Fruit fly (Drosophila melanogaster) whole organism, embryonic: ENCODE measurements around the gene CG13829.

Source experiments
- CG10366 ChIP-seq: fragments of 200-800 bp; sonication (Bioruptor generic); IDR thresholded peaks from 2 replicates; pipeline ENCODE4 v1.3.6; 2022; ENCODE audit warnings: missing biosample characterization, missing genetic modification characterization
- CG10543 ChIP-seq: fragments of 200-800 bp; sonication (Bioruptor generic); optimal IDR thresholded peaks from 3 replicates; lab custom pipeline; 2017; ENCODE audit warnings: missing biosample characterization, mild to moderate bottlenecking, missing genetic modification characterization, moderate library complexity
- CG10959 ChIP-seq: fragments of 200-800 bp; sonication (Bioruptor generic); IDR thresholded peaks from 2 replicates; pipeline ENCODE4 v1.3.6; 2022; ENCODE audit warnings: missing biosample characterization, missing genetic modification characterization
- CG12071 ChIP-seq: fragments of 200-800 bp; sonication (Bioruptor generic); optimal IDR thresholded peaks from 3 replicates; lab custom pipeline; 2018; ENCODE audit warnings: missing biosample characterization, mild to moderate bottlenecking, missing genetic modification characterization
- CG12219 ChIP-seq: fragments of 200-800 bp; sonication (Bioruptor generic); optimal IDR thresholded peaks from 3 replicates; lab custom pipeline; 2018; ENCODE audit warnings: missing biosample characterization, mild to moderate bottlenecking, missing genetic modification characterization
- CG13296 ChIP-seq: fragments of 200-800 bp; sonication (Bioruptor generic); optimal IDR thresholded peaks from 3 replicates; lab custom pipeline; 2018; ENCODE audit warnings: missing biosample characterization, mild to moderate bottlenecking, missing genetic modification characterization
- CG13624 ChIP-seq: fragments of 200-800 bp; sonication (Bioruptor generic); optimal IDR thresholded peaks from 2 replicates; lab custom pipeline; 2016; ENCODE audit warnings: missing biosample characterization, missing genetic modification characterization
- CG13894 ChIP-seq: fragments of 200-800 bp; sonication (Bioruptor generic); optimal IDR thresholded peaks from 3 replicates; lab custom pipeline; 2018; ENCODE audit warnings: missing biosample characterization, mild to moderate bottlenecking, missing genetic modification characterization, moderate library complexity
- CG15269 ChIP-seq: fragments of 200-800 bp; sonication (Bioruptor generic); optimal IDR thresholded peaks from 2 replicates; lab custom pipeline; 2018; ENCODE audit warnings: missing biosample characterization, mild to moderate bottlenecking, missing genetic modification characterization, moderate library complexity
- CG17186 ChIP-seq: fragments of 200-800 bp; sonication (Bioruptor generic); optimal IDR thresholded peaks from 3 replicates; lab custom pipeline; 2017; ENCODE audit warnings: missing biosample characterization, missing genetic modification reagents, missing genetic modification characterization
- CG17385 ChIP-seq: fragments of 200-800 bp; sonication (Bioruptor generic); optimal IDR thresholded peaks from 3 replicates; lab custom pipeline; 2018; ENCODE audit warnings: missing biosample characterization, mild to moderate bottlenecking, missing genetic modification characterization
- CG18011 ChIP-seq: fragments of 200-800 bp; sonication (Bioruptor generic); optimal IDR thresholded peaks from 2 replicates; lab custom pipeline; 2017; ENCODE audit warnings: missing biosample characterization, missing genetic modification characterization, mild to moderate bottlenecking, moderate library complexity, missing genotype
- CG2678 ChIP-seq: fragments of 200-800 bp; sonication (Bioruptor generic); optimal IDR thresholded peaks from 3 replicates; lab custom pipeline; 2019; ENCODE audit warnings: missing biosample characterization, mild to moderate bottlenecking, missing genetic modification characterization, moderate library complexity
- CG31441 ChIP-seq: fragments of 200-800 bp; sonication (Bioruptor generic); IDR thresholded peaks from 2 replicates; pipeline ENCODE4 v1.3.6; 2022; ENCODE audit warnings: missing biosample characterization, missing genetic modification characterization
- CG3838 ChIP-seq: fragments of 200-800 bp; sonication (Bioruptor generic); optimal IDR thresholded peaks from 3 replicates; lab custom pipeline; 2016; ENCODE audit warnings: missing biosample characterization, missing genetic modification characterization
- CG6854 ChIP-seq: fragments of 200-800 bp; sonication (Bioruptor generic); optimal IDR thresholded peaks from 3 replicates; lab custom pipeline; 2017; ENCODE audit warnings: missing biosample characterization, mild to moderate bottlenecking, missing genetic modification characterization
- CG7839 ChIP-seq: fragments of 200-800 bp; sonication (Bioruptor generic); optimal IDR thresholded peaks from 3 replicates; lab custom pipeline; 2018; ENCODE audit warnings: missing biosample characterization, mild to moderate bottlenecking, missing genetic modification characterization, moderate library complexity
- CG8290 ChIP-seq, 3 experiments: fragments of 200-800 bp; sonication (Bioruptor generic); optimal IDR thresholded peaks; 2 replicates each; lab custom pipeline; 2016 to 2019; ENCODE audit warnings: missing biosample characterization in 3 of 3, missing genetic modification characterization in 3 of 3, mild to moderate bottlenecking in 2 of 3, moderate library complexity in 1 of 3
- CHES-1-like ChIP-seq: fragments of 200-800 bp; sonication (Bioruptor generic); optimal IDR thresholded peaks from 2 replicates; lab custom pipeline; 2016; ENCODE audit warnings: missing biosample characterization, missing genetic modification characterization
- Dip3 ChIP-seq: fragments of 200-800 bp; sonication (Bioruptor generic); optimal IDR thresholded peaks from 3 replicates; lab custom pipeline; 2016; ENCODE audit warnings: missing biosample characterization, missing genetic modification characterization
- E2f1 ChIP-seq: fragments of 200-800 bp; sonication (Bioruptor generic); IDR thresholded peaks from 2 replicates; pipeline ENCODE4 v1.3.6; 2022; ENCODE audit warnings: missing biosample characterization, missing genetic modification characterization
- Eip74EF ChIP-seq, 2 experiments: fragments of 200-800 bp in 1 of 2; fragments of >200 bp in 1 of 2; sonication (Bioruptor generic) in 1 of 2; optimal IDR thresholded peaks; 2 replicates each; lab custom pipeline; 2017 to 2019; ENCODE audit warnings: missing biosample characterization in 2 of 2, missing genetic modification characterization in 2 of 2, mild to moderate bottlenecking in 1 of 2, moderate library complexity in 1 of 2
- Fer3 ChIP-seq: fragments of 200-800 bp; sonication (Bioruptor generic); optimal IDR thresholded peaks from 2 replicates; lab custom pipeline; 2018; ENCODE audit warnings: missing biosample characterization, mild to moderate bottlenecking, missing genetic modification characterization, moderate library complexity
- GATAe ChIP-seq: fragments of 200-800 bp; sonication (Bioruptor generic); conservative IDR thresholded peaks from 2 replicates; pipeline ENCODE4 v1.3.6; 2022; ENCODE audit warnings: missing biosample characterization, missing genetic modification characterization
- HHEX ChIP-seq: fragments of 200-800 bp; sonication (Bioruptor generic); optimal IDR thresholded peaks from 3 replicates; lab custom pipeline; 2017; ENCODE audit warnings: missing biosample characterization, mild to moderate bottlenecking, missing genetic modification characterization, missing genetic modification reagents
- Hand ChIP-seq: fragments of 200-800 bp; sonication (Bioruptor generic); optimal IDR thresholded peaks from 2 replicates; lab custom pipeline; 2017; ENCODE audit warnings: mild to moderate bottlenecking, missing biosample characterization, missing genetic modification reagents, missing genetic modification characterization
- Hey ChIP-seq: fragments of 200-800 bp; sonication (Bioruptor generic); optimal IDR thresholded peaks from 3 replicates; lab custom pipeline; 2018; ENCODE audit warnings: missing biosample characterization, mild to moderate bottlenecking, missing genetic modification characterization
- Med ChIP-seq: fragments of 200-800 bp; sonication (Bioruptor generic); peaks from one replicate; lab custom pipeline; 2016; ENCODE audit warnings: missing biosample characterization, missing genetic modification characterization, mild to moderate bottlenecking, inconsistent platforms, moderate library complexity
- PHDP ChIP-seq: fragments of 200-800 bp; sonication (Bioruptor generic); optimal IDR thresholded peaks from 3 replicates; lab custom pipeline; 2018; ENCODE audit warnings: missing biosample characterization, mild to moderate bottlenecking, missing genetic modification characterization, moderate library complexity
- ato ChIP-seq: fragments of 200-800 bp; sonication (Bioruptor generic); IDR thresholded peaks from 2 replicates; pipeline ENCODE4 v1.3.6; 2022; ENCODE audit warnings: missing biosample characterization, missing genetic modification characterization; ENCODE audit not compliant: partially characterized antibody
- chinmo ChIP-seq: fragments of 200-800 bp; sonication (Bioruptor generic); IDR thresholded peaks from 4 replicates; pipeline ENCODE4 v1.3.6; 2022; ENCODE audit warnings: missing biosample characterization, missing genetic modification characterization; ENCODE audit not compliant: partially characterized antibody
- en ChIP-seq: fragments of 200-800 bp; sonication (Bioruptor generic); optimal IDR thresholded peaks from 2 replicates; lab custom pipeline; 2016; ENCODE audit warnings: missing biosample characterization, missing genetic modification characterization
- fd96Cb ChIP-seq: fragments of 200-800 bp; sonication (Bioruptor generic); optimal IDR thresholded peaks from 2 replicates; lab custom pipeline; 2018; ENCODE audit warnings: missing biosample characterization, mild to moderate bottlenecking, missing genetic modification characterization, moderate library complexity
- gcm2 ChIP-seq: fragments of 200-800 bp; sonication (Bioruptor generic); optimal IDR thresholded peaks from 2 replicates; lab custom pipeline; 2016; ENCODE audit warnings: missing biosample characterization, missing genetic modification characterization
- ham ChIP-seq: fragments of 200-800 bp; sonication (Bioruptor generic); IDR thresholded peaks from 2 replicates; pipeline ENCODE4 v1.3.6; 2022; ENCODE audit warnings: missing biosample characterization, missing genetic modification characterization
- lab ChIP-seq: fragments of 200-800 bp; sonication (Bioruptor generic); optimal IDR thresholded peaks from 3 replicates; lab custom pipeline; 2017; ENCODE audit warnings: missing biosample characterization, missing genetic modification characterization, mild to moderate bottlenecking, moderate library complexity, missing genetic modification reagents
- lov ChIP-seq, 2 experiments: fragments of 200-800 bp in 1 of 2; fragments of >200 bp in 1 of 2; sonication (Bioruptor generic) in 1 of 2; IDR thresholded peaks in 1 of 2; optimal IDR thresholded peaks in 1 of 2; 2 replicates in 1 of 2; 3 replicates in 1 of 2; pipeline versions ENCODE4 v1.3.6 to Lab custom; 2017 to 2022; ENCODE audit warnings: missing biosample characterization in 1 of 2, missing genetic modification characterization in 1 of 2
- mam ChIP-seq: fragments of 200-800 bp; sonication (Bioruptor generic); optimal IDR thresholded peaks from 3 replicates; lab custom pipeline; 2016; ENCODE audit warnings: missing biosample characterization, missing genetic modification characterization
- nerfin-2 ChIP-seq: fragments of 200-800 bp; sonication (Bioruptor generic); IDR thresholded peaks from 2 replicates; pipeline ENCODE4 v1.3.6; 2022; ENCODE audit warnings: missing biosample characterization, missing genetic modification characterization; ENCODE audit not compliant: partially characterized antibody
- pnt ChIP-seq: fragments of 200-800 bp; sonication (Bioruptor generic); optimal IDR thresholded peaks from 3 replicates; lab custom pipeline; 2016; ENCODE audit warnings: missing biosample characterization, missing genetic modification characterization
- psq ChIP-seq: fragments of 200-800 bp; sonication (Bioruptor generic); optimal IDR thresholded peaks from 2 replicates; lab custom pipeline; 2017; ENCODE audit warnings: missing biosample characterization, missing genetic modification characterization
- row ChIP-seq: fragments of 200-800 bp; sonication (Bioruptor generic); IDR thresholded peaks from 3 replicates; pipeline ENCODE4 v1.3.6; 2022; ENCODE audit warnings: missing biosample characterization, missing genetic modification characterization
- seq ChIP-seq: fragments of 200-800 bp; sonication (Bioruptor generic); IDR thresholded peaks from 2 replicates; pipeline ENCODE4 v1.3.6; 2022; ENCODE audit warnings: missing biosample characterization, missing genetic modification characterization
- slbo ChIP-seq: fragments of 200-800 bp; sonication (Bioruptor generic); IDR thresholded peaks from 2 replicates; pipeline ENCODE4 v1.3.6; 2022; ENCODE audit warnings: missing biosample characterization, missing genetic modification characterization
- toy ChIP-seq: fragments of 200-800 bp; sonication (Bioruptor generic); IDR thresholded peaks from 2 replicates; pipeline ENCODE4 v1.3.6; 2022; ENCODE audit warnings: missing biosample characterization, missing genetic modification characterization
- trem ChIP-seq: fragments of 200-800 bp; optimal IDR thresholded peaks from 3 replicates; lab custom pipeline; 2019; ENCODE audit warnings: missing biosample characterization, mild to moderate bottlenecking, missing genetic modification characterization, moderate library complexity
- unpg ChIP-seq: fragments of 200-800 bp; sonication (Bioruptor generic); optimal IDR thresholded peaks from 3 replicates; lab custom pipeline; 2018; ENCODE audit warnings: missing biosample characterization, mild to moderate bottlenecking, missing genetic modification characterization, moderate library complexity

Gene CG13829

DNA sequence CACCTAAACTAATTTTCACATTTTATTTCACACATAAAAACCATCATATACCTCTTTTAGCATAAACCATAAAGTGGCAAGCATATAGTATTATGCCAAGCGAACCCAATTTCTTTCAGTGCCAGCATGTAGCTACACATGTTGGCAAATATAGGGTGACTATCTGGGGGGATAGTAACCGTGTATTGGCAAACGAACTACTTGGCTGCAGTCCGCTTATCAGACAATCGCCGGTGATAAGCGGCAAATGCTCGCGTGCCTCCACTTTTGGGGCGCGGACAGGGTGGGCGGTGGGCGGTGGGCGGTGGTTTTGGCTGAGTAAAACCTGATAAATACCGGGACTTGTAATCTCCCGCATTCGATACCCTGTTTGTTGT, 21.5 kb downstream of the CG13829 start (continued):
- TF ChIP-seq GATAe (GFP tag; lab: Robert Waterston, UW) (peak; percentile 82), CG17186 (GFP tag; lab: Kevin White, UChicago) (no peak), CG6854 (no peak), Dip3 (GFP tag; lab: Kevin White, UChicago) (no peak), lab (GFP tag; lab: Kevin White, UChicago) (peak; percentile 25), row (GFP tag; lab: Robert Waterston, UW) (peak; percentile 50; the same call in 2 of the 3 replicates), toy (no peak), CG8290 (GFP tag; optimal IDR thresholded peaks at IDR 0.05; lab: Kevin White, UChicago) (no peak), CG8290 (tag; optimal IDR thresholded peaks at IDR 0.05; lab: Kevin White, UChicago) (peak in 1 of 2 experiments; percentile 31), CG31441 (no peak), mam (peak; percentile 2), CG12219 (no peak), E2f1 (GFP tag; lab: Robert Waterston, UW) (0 out of 2 replicates have a peak, but pooled peaks have one; percentile 16), ato (GFP tag; lab: Robert Waterston, UW) (no peak), CG10366 (GFP tag; lab: Robert Waterston, UW) (peak; percentile 38; the same call in 1 of the 2 replicates), trem (tag; lab: Kevin White, UChicago) (no peak), slbo (GFP tag; lab: Robert Waterston, UW) (peak; percentile 41; the same call in 1 of the 2 replicates)

DNA sequence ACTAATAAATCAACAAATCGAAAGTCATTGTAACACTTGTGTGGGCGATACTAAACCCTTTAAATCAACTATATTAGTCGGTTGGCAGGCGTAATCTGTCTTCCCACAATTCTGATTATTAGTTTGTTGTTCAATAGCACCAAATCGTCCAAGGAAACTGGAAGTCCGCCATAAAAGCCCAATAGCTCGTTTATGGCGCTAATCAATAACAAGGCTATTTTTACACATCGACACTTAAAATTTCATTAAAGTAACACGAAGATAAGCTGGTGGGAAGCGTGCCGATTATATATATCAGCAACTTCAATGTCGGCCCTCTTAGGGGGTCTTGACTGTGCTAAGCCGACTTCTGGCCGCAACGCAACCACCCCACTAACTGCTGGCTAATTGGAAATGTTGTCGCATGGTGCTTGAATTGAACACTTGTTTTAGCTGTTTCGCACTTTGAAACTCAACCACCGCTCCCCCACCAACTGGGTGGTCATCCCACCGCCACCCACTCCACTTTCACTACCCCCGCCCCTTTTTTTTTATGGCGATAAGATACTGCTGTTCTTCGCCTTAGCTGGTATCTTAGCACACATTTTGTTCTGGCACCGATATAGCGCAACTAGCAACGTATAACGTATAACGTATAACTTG, 22.0 kb downstream of the CG13829 start:
- TF ChIP-seq CG3838 (GFP tag; lab: Kevin White, UChicago): no peak
- peak; percentile 2 for TF ChIP-seq CG12219
- peak; percentile 6 for TF ChIP-seq Fer3 (tag; lab: Kevin White, UChicago)
- TF ChIP-seq PHDP: peak; percentile 43
- TF ChIP-seq pnt (GFP tag; lab: Kevin White, UChicago): no peak
- TF ChIP-seq Med (GFP tag; lab: Kevin White, UChicago): peak; percentile 24
- no peak for TF ChIP-seq CG10959 (GFP tag; lab: Robert Waterston, UW)
- TF ChIP-seq CG2678 (tag; lab: Kevin White, UChicago): peak; percentile 53
- peak; percentile 52 for TF ChIP-seq CG13296 (GFP tag; lab: Kevin White, UChicago)
- no peak for TF ChIP-seq CG18011
- 0 out of 4 replicates have a peak, but pooled peaks have one; percentile 8 for TF ChIP-seq chinmo (GFP tag; lab: Robert Waterston, UW)
- peak; percentile 46 for TF ChIP-seq CG12071 (GFP tag; lab: Kevin White, UChicago)
- no peak for TF ChIP-seq CHES-1-like (GFP tag; lab: Kevin White, UChicago)
- TF ChIP-seq seq (GFP tag; lab: Robert Waterston, UW): no peak
- TF ChIP-seq psq: no peak
- no peak for TF ChIP-seq fd96Cb (tag; lab: Kevin White, UChicago)
- TF ChIP-seq unpg (GFP tag; lab: Kevin White, UChicago): peak; percentile 15
- peak; percentile 17 for TF ChIP-seq HHEX (GFP tag; lab: Kevin White, UChicago)
- TF ChIP-seq ham: no peak
- peak; percentile 42 for TF ChIP-seq CG15269 (tag; lab: Kevin White, UChicago)
- peak; percentile 80 for TF ChIP-seq Hey
- TF ChIP-seq CG10543 (GFP tag; lab: Kevin White, UChicago): peak; percentile 49
- no peak for TF ChIP-seq lov (optimal IDR thresholded peaks at IDR 0.05; lab: Kevin White, UChicago)
- TF ChIP-seq lov (GFP tag; IDR thresholded peaks at IDR 0.05; lab: Robert Waterston, UW): no peak
- TF ChIP-seq CG13894 (tag; lab: Kevin White, UChicago): peak; percentile 45
- no peak for TF ChIP-seq nerfin-2 (GFP tag; lab: Robert Waterston, UW)
- TF ChIP-seq gcm2 (GFP tag; lab: Kevin White, UChicago): no peak
- no peak for TF ChIP-seq en
- TF ChIP-seq Hand (GFP tag; lab: Kevin White, UChicago): peak; percentile 5
- peak; percentile 10 for TF ChIP-seq CG7839 (tag; lab: Kevin White, UChicago)
- peak; percentile 18 for TF ChIP-seq CG17385 (GFP tag; lab: Kevin White, UChicago)
- no peak for TF ChIP-seq CG13624 (GFP tag; lab: Kevin White, UChicago)
- peak in 1 of 2 experiments; percentile 30 for TF ChIP-seq Eip74EF (GFP tag; optimal IDR thresholded peaks at IDR 0.05; lab: Kevin White, UChicago)
